Worm (Caenorhabditis elegans) whole organism, L1 larva: Measurements from ENCODE around the gene Y34B4A.10.

Source experiments
- C04F5.9 ChIP-seq: sonication (generic microtip); optimal IDR thresholded peaks from 2 replicates; lab custom pipeline; 2016; ENCODE audit warnings: missing genetic modification characterization, missing compliant biosample characterization
- C34B4.2 ChIP-seq: sonication (generic microtip); optimal IDR thresholded peaks from 2 replicates; lab custom pipeline; 2017; ENCODE audit warnings: mild to moderate bottlenecking, missing genetic modification characterization, missing compliant biosample characterization
- F16B12.6 ChIP-seq: fragments of 150-350 bp; optimal IDR thresholded peaks from 2 replicates; lab custom pipeline; 2014; ENCODE audit warnings: missing biosample characterization, missing genetic modification characterization
- Y116A8C.19 ChIP-seq: sonication (generic microtip); optimal IDR thresholded peaks from 2 replicates; lab custom pipeline; 2016; ENCODE audit warnings: missing compliant biosample characterization, missing genetic modification characterization, borderline replicate concordance
- aha-1 ChIP-seq: fragments of 150-350 bp; optimal IDR thresholded peaks from 2 replicates; lab custom pipeline; 2014; ENCODE audit warnings: missing biosample characterization, missing genetic modification characterization
- alr-1 ChIP-seq: fragments of 200-800 bp; sonication (Bioruptor generic); optimal IDR thresholded peaks from 2 replicates; lab custom pipeline; 2018; ENCODE audit warnings: borderline replicate concordance, mild to moderate bottlenecking, missing genetic modification characterization, missing compliant biosample characterization
- ama-1 ChIP-seq: fragments of 150-350 bp; optimal IDR thresholded peaks from 2 replicates; lab custom pipeline; 2014
- blmp-1 ChIP-seq: fragments of 150-350 bp; optimal IDR thresholded peaks from 2 replicates; lab custom pipeline; 2014; ENCODE audit warnings: missing biosample characterization, missing genetic modification characterization
- ceh-63 ChIP-seq: fragments of 200-800 bp; sonication (Bioruptor generic); optimal IDR thresholded peaks from 2 replicates; lab custom pipeline; 2018; ENCODE audit warnings: mild to moderate bottlenecking, missing genetic modification characterization, missing compliant biosample characterization
- ceh-82 ChIP-seq, 3 experiments: fragments of 150-350 bp in 1 of 3; sonication (generic microtip) in 2 of 3; optimal IDR thresholded peaks; 2 replicates each; lab custom pipeline; 2014 to 2017; ENCODE audit warnings: missing biosample characterization in 3 of 3, missing genetic modification characterization in 3 of 3
- ceh-88 ChIP-seq: fragments of 200-800 bp; sonication (Bioruptor generic); IDR thresholded peaks from 2 replicates; pipeline ENCODE4 v1.3.6; 2022; ENCODE audit warnings: missing genetic modification characterization, missing compliant biosample characterization
- ces-1 ChIP-seq: fragments of 150-350 bp; optimal IDR thresholded peaks from 2 replicates; lab custom pipeline; 2014; ENCODE audit warnings: missing biosample characterization, missing genetic modification reagents, missing genetic modification characterization
- dpl-1 ChIP-seq, 3 experiments: fragments of 150-350 bp in 2 of 3; sonication (generic microtip) in 1 of 3; optimal IDR thresholded peaks; 2 replicates each; lab custom pipeline; 2014 to 2017; ENCODE audit warnings: missing biosample characterization in 3 of 3, missing genetic modification characterization in 3 of 3, missing genetic modification reagents in 3 of 3
- efl-3 ChIP-seq: fragments of 200-800 bp; sonication (Bioruptor generic); optimal IDR thresholded peaks from 2 replicates; lab custom pipeline; 2018; ENCODE audit warnings: mild to moderate bottlenecking, missing genetic modification characterization, missing compliant biosample characterization
- egl-13 ChIP-seq: sonication (generic microtip); optimal IDR thresholded peaks from 2 replicates; lab custom pipeline; 2016; ENCODE audit warnings: missing genotype, missing genetic modification reagents, missing genetic modification characterization, missing compliant biosample characterization
- egl-27 ChIP-seq, 2 experiments: fragments of 150-350 bp in 1 of 2; sonication (generic microtip); optimal IDR thresholded peaks; 3 replicates each; lab custom pipeline; 2017 to 2018; ENCODE audit warnings: missing biosample characterization in 2 of 2, missing genetic modification characterization in 2 of 2, missing genetic modification reagents in 2 of 2
- ets-5 ChIP-seq: fragments of 200-800 bp; sonication (Bioruptor generic); IDR thresholded peaks from 2 replicates; pipeline ENCODE4 v1.3.6; 2022; ENCODE audit warnings: missing genetic modification characterization, missing compliant biosample characterization
- fkh-10 ChIP-seq: sonication (generic microtip); optimal IDR thresholded peaks from 2 replicates; lab custom pipeline; 2017; ENCODE audit warnings: missing biosample characterization, missing genetic modification reagents, missing genetic modification characterization
- fkh-8 ChIP-seq: sonication (generic microtip); optimal IDR thresholded peaks from 2 replicates; lab custom pipeline; 2016; ENCODE audit warnings: mild to moderate bottlenecking, missing genetic modification characterization, missing compliant biosample characterization
- fos-1 ChIP-seq: fragments of 150-350 bp; optimal IDR thresholded peaks from 2 replicates; lab custom pipeline; 2014; ENCODE audit warnings: missing biosample characterization, missing genetic modification characterization
- irx-1 ChIP-seq: sonication (generic microtip); optimal IDR thresholded peaks from 2 replicates; lab custom pipeline; 2016; ENCODE audit warnings: missing genetic modification characterization, missing compliant biosample characterization
- jun-1 ChIP-seq: fragments of 150-350 bp; optimal IDR thresholded peaks from 2 replicates; lab custom pipeline; 2014; ENCODE audit warnings: missing biosample characterization, missing genetic modification reagents, missing genetic modification characterization
- lin-13 ChIP-seq: fragments of 150-350 bp; optimal IDR thresholded peaks from 2 replicates; lab custom pipeline; 2014; ENCODE audit warnings: missing biosample characterization, missing genetic modification reagents, missing genetic modification characterization
- lin-35 ChIP-seq, 2 experiments: fragments of 150-350 bp; optimal IDR thresholded peaks; 2 replicates each; lab custom pipeline; 2014; ENCODE audit warnings: missing biosample characterization in 2 of 2, missing genetic modification characterization in 2 of 2, missing genetic modification reagents in 2 of 2
- lin-39 ChIP-seq: fragments of 150-350 bp; optimal IDR thresholded peaks from 2 replicates; lab custom pipeline; 2014; ENCODE audit warnings: missing biosample characterization, missing genetic modification reagents, missing genetic modification characterization
- mdl-1 ChIP-seq, 2 experiments: fragments of 150-350 bp; optimal IDR thresholded peaks; 2 replicates each; lab custom pipeline; 2014 to 2017; ENCODE audit warnings: missing biosample characterization in 2 of 2, missing genetic modification characterization in 2 of 2, inconsistent platforms in 1 of 2
- mep-1 ChIP-seq: fragments of 150-350 bp; optimal IDR thresholded peaks from 2 replicates; lab custom pipeline; 2014; ENCODE audit warnings: missing biosample characterization, missing genetic modification characterization
- nhr-11 ChIP-seq: fragments of 150-350 bp; optimal IDR thresholded peaks from 2 replicates; lab custom pipeline; 2014; ENCODE audit warnings: missing biosample characterization, missing genetic modification characterization
- nhr-76 ChIP-seq: sonication (generic microtip); optimal IDR thresholded peaks from 2 replicates; lab custom pipeline; 2017; ENCODE audit warnings: missing biosample characterization, missing genetic modification characterization
- nhr-90 ChIP-seq: sonication (generic microtip); optimal IDR thresholded peaks from 2 replicates; lab custom pipeline; 2016; ENCODE audit warnings: mild to moderate bottlenecking, missing genetic modification characterization, missing compliant biosample characterization; ENCODE audit not compliant: poor library complexity
- pag-3 ChIP-seq: sonication (generic microtip); optimal IDR thresholded peaks from 2 replicates; lab custom pipeline; 2017; ENCODE audit warnings: missing genetic modification characterization, mild to moderate bottlenecking, missing compliant biosample characterization, antibody characterized with exemption, borderline replicate concordance; ENCODE audit not compliant: insufficient read depth
- skn-1 ChIP-seq: fragments of 150-350 bp; optimal IDR thresholded peaks from 2 replicates; lab custom pipeline; 2014; ENCODE audit warnings: missing biosample characterization, missing genetic modification characterization
- snpc-4 ChIP-seq: fragments of 150-350 bp; optimal IDR thresholded peaks from 2 replicates; lab custom pipeline; 2014; ENCODE audit warnings: missing biosample characterization, missing genetic modification characterization
- snu-23 ChIP-seq: sonication (generic microtip); optimal IDR thresholded peaks from 2 replicates; lab custom pipeline; 2016; ENCODE audit warnings: missing genetic modification characterization, missing compliant biosample characterization
- sup-37 ChIP-seq: fragments of 200-800 bp; sonication (Bioruptor generic); optimal IDR thresholded peaks from 2 replicates; lab custom pipeline; 2018; ENCODE audit warnings: mild to moderate bottlenecking, missing genetic modification characterization, missing compliant biosample characterization
- tlp-1 ChIP-seq: fragments of 150-350 bp; optimal IDR thresholded peaks from 2 replicates; lab custom pipeline; 2014; ENCODE audit warnings: missing biosample characterization, missing genetic modification characterization
- unc-130 ChIP-seq: fragments of 150-350 bp; optimal IDR thresholded peaks from 2 replicates; lab custom pipeline; 2017; ENCODE audit warnings: missing biosample characterization, missing genetic modification characterization, inconsistent platforms
- unc-30 ChIP-seq: sonication (generic microtip); optimal IDR thresholded peaks from 2 replicates; lab custom pipeline; 2017; ENCODE audit warnings: missing biosample characterization, missing genetic modification characterization
- unc-98 ChIP-seq: fragments of 200-800 bp; sonication (Bioruptor generic); IDR thresholded peaks from 2 replicates; pipeline ENCODE4 v1.3.6; 2022; ENCODE audit warnings: missing genetic modification characterization, missing compliant biosample characterization
- vab-15 ChIP-seq: sonication (generic microtip); optimal IDR thresholded peaks from 2 replicates; lab custom pipeline; 2017; ENCODE audit warnings: missing genotype, mild to moderate bottlenecking, missing genetic modification characterization, missing compliant biosample characterization
- xbp-1 ChIP-seq: sonication (generic microtip); optimal IDR thresholded peaks from 2 replicates; lab custom pipeline; 2016; ENCODE audit warnings: missing genetic modification characterization, missing compliant biosample characterization
- zip-4 ChIP-seq: fragments of 200-800 bp; sonication (Bioruptor generic); optimal IDR thresholded peaks from 2 replicates; lab custom pipeline; 2018; ENCODE audit warnings: mild to moderate bottlenecking, missing genetic modification characterization, moderate library complexity, missing compliant biosample characterization
- ztf-11 ChIP-seq, 2 experiments: sonication (generic microtip); optimal IDR thresholded peaks; 2 replicates each; lab custom pipeline; 2016 to 2017; ENCODE audit warnings: missing genetic modification characterization in 2 of 2, missing biosample characterization in 1 of 2, missing compliant biosample characterization in 1 of 2

Gene Y34B4A.10

ce11 chrX:5279170-5279635, 29.5 kb downstream of the Y34B4A.10 start, which contains the start of gene Y34B4A.2 (continued):
- TF ChIP-seq xbp-1 (tag; lab: Kevin White, UChicago) = peak; percentile 33
- TF ChIP-seq fkh-10 (GFP tag; lab: Kevin White, UChicago) = no peak
- no peak for TF ChIP-seq ama-1 (lab: Kevin White, UChicago)
- no peak for TF ChIP-seq lin-39
- no peak for TF ChIP-seq sup-37 (GFP tag; lab: Kevin White, UChicago)
- TF ChIP-seq fkh-8 (tag; lab: Kevin White, UChicago) = no peak
- no peak for TF ChIP-seq fos-1
- peak; percentile 19 for TF ChIP-seq nhr-90 (tag; lab: Kevin White, UChicago)
- TF ChIP-seq ets-5 = no peak
- no peak for TF ChIP-seq mdl-1 (tag; optimal IDR thresholded peaks at IDR 0.05; lab: Kevin White, UChicago)
- TF ChIP-seq F16B12.6 = no peak
- TF ChIP-seq nhr-76 (tag; lab: Kevin White, UChicago) = no peak
- peak in 2 of 3 experiments; percentile 5 to 33 for TF ChIP-seq dpl-1 (GFP tag; optimal IDR thresholded peaks at IDR 0.05; lab: Kevin White, UChicago)
- no peak for TF ChIP-seq efl-3 (GFP tag; lab: Kevin White, UChicago)
- peak; percentile 16 to 50 for TF ChIP-seq lin-35 (GFP tag; optimal IDR thresholded peaks at IDR 0.05; lab: Kevin White, UChicago)
- TF ChIP-seq ztf-11 (tag; optimal IDR thresholded peaks at IDR 0.05; lab: Kevin White, UChicago) = no peak
- TF ChIP-seq ceh-82 (tag; optimal IDR thresholded peaks at IDR 0.05; lab: Kevin White, UChicago) = no peak
- TF ChIP-seq vab-15 (tag; lab: Kevin White, UChicago) = no peak
- no peak for TF ChIP-seq C04F5.9
- TF ChIP-seq lin-13 (GFP tag; lab: Kevin White, UChicago) = no peak
- TF ChIP-seq snu-23 = peak; percentile 47
- no peak for TF ChIP-seq ces-1 (GFP tag; lab: Kevin White, UChicago)
- no peak for TF ChIP-seq egl-13
- no peak for TF ChIP-seq snpc-4 (tag; lab: Kevin White, UChicago)
- no peak for TF ChIP-seq C34B4.2 (tag; lab: Kevin White, UChicago)
- no peak for TF ChIP-seq unc-30
- no peak for TF ChIP-seq ceh-63 (GFP tag; lab: Kevin White, UChicago)
- no peak for TF ChIP-seq skn-1
- no peak for TF ChIP-seq unc-130 (tag; lab: Kevin White, UChicago)
- no peak for TF ChIP-seq aha-1
- peak; percentile 5 for TF ChIP-seq blmp-1 (tag; lab: Kevin White, UChicago)

DNA sequence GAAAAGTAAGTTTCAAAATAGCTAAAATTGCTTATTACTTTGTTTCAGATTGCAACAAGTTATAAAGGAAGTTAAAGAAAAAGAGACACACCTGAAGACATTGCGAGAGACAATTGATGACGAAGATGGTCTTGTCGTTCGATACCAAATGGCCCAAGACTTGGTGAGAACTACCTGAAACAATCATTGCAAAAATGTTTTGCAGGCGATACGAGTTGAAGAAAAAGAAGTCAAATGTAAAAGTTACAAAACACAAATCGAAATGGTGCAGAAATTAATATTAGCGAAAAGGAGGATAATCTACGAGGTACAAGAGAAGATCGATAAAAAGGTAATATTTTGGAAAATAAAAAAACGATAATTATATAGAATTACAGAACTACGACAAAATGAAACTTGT, 30.0 kb downstream of the Y34B4A.10 start, which contains the start of gene rga-8:
rga-8 (minus strand) TSS at position 101 of the 400 bp plus-strand sequence.
- no peak for TF ChIP-seq unc-98 (GFP tag; lab: Robert Waterston, UW)
- TF ChIP-seq C04F5.9 = no peak
- no peak for TF ChIP-seq skn-1
- no peak for TF ChIP-seq tlp-1
- no peak for TF ChIP-seq ceh-88 (GFP tag; lab: Robert Waterston, UW)
- TF ChIP-seq sup-37 (GFP tag; lab: Kevin White, UChicago) = no peak
- TF ChIP-seq jun-1 (tag; lab: Kevin White, UChicago) = no peak
- no peak for TF ChIP-seq Y116A8C.19 (tag; lab: Kevin White, UChicago)
- no peak for TF ChIP-seq lin-13 (GFP tag; lab: Kevin White, UChicago)
- no peak for TF ChIP-seq pag-3 (tag; lab: Kevin White, UChicago)
- TF ChIP-seq ceh-63 (GFP tag; lab: Kevin White, UChicago) = no peak
- no peak for TF ChIP-seq alr-1 (tag; lab: Kevin White, UChicago)
- TF ChIP-seq nhr-11 (tag; lab: Kevin White, UChicago) = no peak
- TF ChIP-seq ztf-11 (tag; optimal IDR thresholded peaks at IDR 0.05; lab: Kevin White, UChicago) = no peak
- TF ChIP-seq zip-4 (GFP tag; lab: Kevin White, UChicago) = no peak
- no peak for TF ChIP-seq egl-27 (tag; optimal IDR thresholded peaks at IDR 0.05; lab: Kevin White, UChicago)
- no peak for TF ChIP-seq F16B12.6
- TF ChIP-seq irx-1 (tag; lab: Kevin White, UChicago) = no peak
- no peak for TF ChIP-seq mep-1 (tag; lab: Kevin White, UChicago)
- TF ChIP-seq, all 84 proteins: peak for 0
